Worm (Caenorhabditis elegans) whole organism, mixed stage, embryonic: ENCODE measurements around the gene egl-10.

Source experiments
- ceh-43 ChIP-seq: fragments of 200-800 bp; sonication (Bioruptor generic); optimal IDR thresholded peaks from 2 replicates; lab custom pipeline; 2018; ENCODE audit warnings: mild to moderate bottlenecking, missing genetic modification characterization, moderate library complexity, missing compliant biosample characterization
- nhr-237 ChIP-seq: fragments of 150-350 bp; optimal IDR thresholded peaks from 2 replicates; lab custom pipeline; 2014; ENCODE audit warnings: missing biosample characterization, missing genetic modification characterization
- unc-39 ChIP-seq: fragments of 150-350 bp; optimal IDR thresholded peaks from 2 replicates; lab custom pipeline; 2014; ENCODE audit warnings: missing biosample characterization, missing genetic modification characterization
- ztf-11 ChIP-seq: fragments of 150-350 bp; optimal IDR thresholded peaks from 2 replicates; lab custom pipeline; 2014; ENCODE audit warnings: missing biosample characterization, missing genetic modification characterization

- TF ChIP-seq ztf-11 (tag; lab: Kevin White, UChicago) (no peak), ceh-43 (GFP tag; lab: Kevin White, UChicago) (no peak), nhr-237 (no peak), unc-39 (tag; lab: Kevin White, UChicago) (no peak)
Measured at ce11 chrV:12486934-12487333, 24.1 kb upstream of the egl-10 start, which contains the start of gene inx-11.
